Fruit fly (Drosophila melanogaster): ENCODE data around the gene Mpv17.

Mpv17 gene

dm6 chr4:1031687-1032140, 2.6 kb upstream of the Mpv17 start, which contains the start of gene CG11076 (continued):
- TF ChIP-seq Mrtf (GFP tag; IDR thresholded peaks at IDR 0.05), result no peak
- no peak for TF ChIP-seq CG2678 (tag; optimal IDR thresholded peaks at IDR 0.05)
- TF ChIP-seq Neu2 (GFP tag; optimal IDR thresholded peaks at IDR 0.05; ENCODE audit: borderline replicate concordance), result no peak
- no peak for TF ChIP-seq CG32767 (GFP tag; IDR thresholded peaks at IDR 0.05)
- no peak for TF ChIP-seq CG5180 (GFP tag; optimal IDR thresholded peaks at IDR 0.05)
- TF ChIP-seq CG13894 (tag; optimal IDR thresholded peaks at IDR 0.05), result peak; percentile 59
- TF ChIP-seq CG15514 (GFP tag; optimal IDR thresholded peaks at IDR 0.05), result no peak
- no peak for TF ChIP-seq Dek (tag; optimal IDR thresholded peaks at IDR 0.05)
- peak; percentile 88 for TF ChIP-seq CG9437 (GFP tag; optimal IDR thresholded peaks at IDR 0.05)
- TF ChIP-seq maf-S (GFP tag; optimal IDR thresholded peaks at IDR 0.05), result peak; percentile 11
- no peak; the same call in 1 of the 2 replicates for TF ChIP-seq MBD-R2 (GFP tag; IDR thresholded peaks at IDR 0.05)
- TF ChIP-seq D19A (tag; optimal IDR thresholded peaks at IDR 0.05), result no peak
- peak; percentile 21 for TF ChIP-seq CG3995 (GFP tag; optimal IDR thresholded peaks at IDR 0.05)
- no peak for TF ChIP-seq sr (GFP tag; IDR thresholded peaks at IDR 0.05)
- TF ChIP-seq Blimp-1 (GFP tag; optimal IDR thresholded peaks at IDR 0.05), result no peak
- no peak for TF ChIP-seq CG10366 (GFP tag; IDR thresholded peaks at IDR 0.05)
- TF ChIP-seq Sin3A (optimal IDR thresholded peaks at IDR 0.05), result peak; percentile 3
- no peak for TF ChIP-seq CG4820 (GFP tag; optimal IDR thresholded peaks at IDR 0.05)
- no peak for TF ChIP-seq CG12219 (GFP tag; optimal IDR thresholded peaks at IDR 0.05)
- TF ChIP-seq cwo (GFP tag; optimal IDR thresholded peaks at IDR 0.05), result no peak
- no peak; the same call in 1 of the 3 replicates for TF ChIP-seq knrl (GFP tag; IDR thresholded peaks at IDR 0.05; ENCODE audit: partially characterized antibody)
- peak; percentile 16 for TF ChIP-seq CG12769 (tag; optimal IDR thresholded peaks at IDR 0.05)
- TF ChIP-seq CG16815 (GFP tag; optimal IDR thresholded peaks at IDR 0.05), result no peak
- no peak for TF ChIP-seq pb (GFP tag; optimal IDR thresholded peaks at IDR 0.05)
- no peak for TF ChIP-seq seq (GFP tag; IDR thresholded peaks at IDR 0.05)
- no peak for TF ChIP-seq scrt (GFP tag; optimal IDR thresholded peaks at IDR 0.05)
- no peak for TF ChIP-seq Doc2 (GFP tag; IDR thresholded peaks at IDR 0.05)
- TF ChIP-seq kah (GFP tag; optimal IDR thresholded peaks at IDR 0.05), result peak; percentile 21
- peak in 1 of 2 experiments; percentile 33 for TF ChIP-seq eve (GFP tag; optimal IDR thresholded peaks at IDR 0.05)
- TF ChIP-seq gfzf (GFP tag; optimal IDR thresholded peaks at IDR 0.05), result peak; percentile 39
- no peak; the same call in 3 of the 4 replicates for TF ChIP-seq Gug (GFP tag; IDR thresholded peaks at IDR 0.05)
- TF ChIP-seq CG14710 (tag; optimal IDR thresholded peaks at IDR 0.05), result peak; percentile 3
- TF ChIP-seq sens (GFP tag), result peak; percentile 90
- TF ChIP-seq Xbp1 (GFP tag; optimal IDR thresholded peaks at IDR 0.05), result peak; percentile 34
- no peak for TF ChIP-seq Atf6 (GFP tag; IDR thresholded peaks at IDR 0.05)
- no peak for TF ChIP-seq CG7786 (GFP tag; optimal IDR thresholded peaks at IDR 0.05)
- TF ChIP-seq CG17612 (GFP tag; IDR thresholded peaks at IDR 0.05), result no peak
- no peak for TF ChIP-seq CG15601 (tag; optimal IDR thresholded peaks at IDR 0.05)
- peak; percentile 94 for TF ChIP-seq ssp (GFP tag; IDR thresholded peaks at IDR 0.05)
- TF ChIP-seq CG9609 (GFP tag; optimal IDR thresholded peaks at IDR 0.05), result no peak
- no peak for TF ChIP-seq hbn (GFP tag; IDR thresholded peaks at IDR 0.05; ENCODE audit: partially characterized antibody)
- TF ChIP-seq Fer2 (tag; optimal IDR thresholded peaks at IDR 0.05), result no peak
- no peak for TF ChIP-seq CG14050 (GFP tag; IDR thresholded peaks at IDR 0.05)
- TF ChIP-seq Antp (GFP tag; optimal IDR thresholded peaks at IDR 0.05), result no peak
- TF ChIP-seq pho (GFP tag; optimal IDR thresholded peaks at IDR 0.05), result no peak
- TF ChIP-seq chn (GFP tag; optimal IDR thresholded peaks at IDR 0.05), result no peak
- TF ChIP-seq sisA (GFP tag; IDR thresholded peaks at IDR 0.05), result no peak
- no peak for TF ChIP-seq wdn (GFP tag; IDR thresholded peaks at IDR 0.05)
- peak; percentile 86 for TF ChIP-seq Ets65A (GFP tag)
- TF ChIP-seq Sox102F (GFP tag; optimal IDR thresholded peaks at IDR 0.05), result no peak
- no peak for TF ChIP-seq Dip3 (GFP tag; optimal IDR thresholded peaks at IDR 0.05)
- no peak for TF ChIP-seq gem (tag; optimal IDR thresholded peaks at IDR 0.05)
